Fruit fly (Drosophila melanogaster): ENCODE measurements around the gene lsn.

DNA sequence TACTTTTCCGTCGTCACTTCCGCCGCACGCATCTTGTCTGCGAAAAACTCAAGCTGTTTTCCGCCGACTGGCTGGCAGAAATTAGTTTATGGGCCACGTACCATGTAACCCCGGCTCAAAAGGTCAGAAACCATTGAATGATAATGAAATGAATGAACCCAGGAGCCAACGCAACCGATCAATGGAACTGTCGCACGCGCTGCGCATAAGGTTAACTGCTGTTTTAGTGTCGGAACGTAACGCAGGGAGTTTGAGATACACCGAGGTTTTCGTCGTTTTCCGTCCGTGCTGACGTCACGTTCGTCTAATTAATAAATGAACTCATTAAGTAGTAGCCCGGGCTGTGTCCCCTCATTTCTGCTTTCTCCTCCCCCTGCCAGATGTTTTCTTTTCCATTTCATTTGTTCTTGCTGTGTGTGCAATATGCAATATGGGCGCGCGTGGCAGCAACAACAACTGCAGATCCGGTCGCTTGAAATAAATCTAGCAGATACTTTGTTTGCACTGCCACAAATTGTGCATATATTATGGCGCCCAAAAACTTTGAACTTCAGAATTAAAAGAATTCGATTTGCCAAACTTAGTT lies 6.6 kb upstream of the lsn start:
- TF ChIP-seq CG8301 (tag; optimal IDR thresholded peaks at IDR 0.05) (no peak), Ets98B (GFP tag; IDR thresholded peaks at IDR 0.05) (no peak), CG32121 (GFP tag; IDR thresholded peaks at IDR 0.05) (no peak), CG8159 (tag; optimal IDR thresholded peaks at IDR 0.05) (no peak), CG13204 (GFP tag; optimal IDR thresholded peaks at IDR 0.05) (no peak), Snoo (tag; optimal IDR thresholded peaks at IDR 0.05) (no peak), CG10348 (GFP tag; IDR thresholded peaks at IDR 0.05) (no peak), CG14655 (GFP tag; optimal IDR thresholded peaks at IDR 0.05) (no peak), CG4496 (GFP tag; IDR thresholded peaks at IDR 0.05) (no peak)
